Fruit fly (Drosophila melanogaster) whole organism, embryonic: ENCODE results near the gene CG1703.

Experiments
- CG14667 ChIP-seq: fragments of 200-800 bp; sonication (Bioruptor generic); IDR thresholded peaks from 2 replicates; pipeline ENCODE4 v1.3.6; 2022; ENCODE audit warnings: missing biosample characterization, missing genetic modification characterization
- CG1647 ChIP-seq: fragments of 200-800 bp; sonication (Bioruptor generic); optimal IDR thresholded peaks from 3 replicates; lab custom pipeline; 2016; ENCODE audit warnings: missing biosample characterization, missing genetic modification characterization
- CG1832 ChIP-seq: fragments of 200-800 bp; sonication (Bioruptor generic); optimal IDR thresholded peaks from 2 replicates; lab custom pipeline; 2017; ENCODE audit warnings: missing biosample characterization, mild to moderate bottlenecking, missing genetic modification characterization, inconsistent platforms
- CG34376 ChIP-seq: fragments of 200-800 bp; sonication (Bioruptor generic); optimal IDR thresholded peaks from 2 replicates; lab custom pipeline; 2018; ENCODE audit warnings: missing biosample characterization, mild to moderate bottlenecking, missing genetic modification characterization
- CG4404 ChIP-seq: fragments of 200-800 bp; sonication (Bioruptor generic); IDR thresholded peaks from 2 replicates; pipeline ENCODE4 v1.3.6; 2022; ENCODE audit warnings: missing biosample characterization, missing genetic modification characterization
- HLHmδ ChIP-seq: fragments of 200-800 bp; sonication (Bioruptor generic); optimal IDR thresholded peaks from 2 replicates; lab custom pipeline; 2018; ENCODE audit warnings: missing biosample characterization, mild to moderate bottlenecking, missing genetic modification characterization, moderate library complexity
- bcd ChIP-seq: fragments of 200-800 bp; sonication (Bioruptor generic); optimal IDR thresholded peaks from 2 replicates; lab custom pipeline; 2017; ENCODE audit warnings: missing biosample characterization, mild to moderate bottlenecking, missing genetic modification characterization
- btn ChIP-seq: fragments of 200-800 bp; sonication (Bioruptor generic); optimal IDR thresholded peaks from 2 replicates; lab custom pipeline; 2016; ENCODE audit warnings: missing biosample characterization, missing genetic modification characterization
- cas ChIP-seq: fragments of 200-800 bp; sonication (Bioruptor generic); IDR thresholded peaks from 2 replicates; pipeline ENCODE4 v1.3.6; 2022; ENCODE audit warnings: missing biosample characterization, missing genetic modification characterization
- ci ChIP-seq: fragments of 200-800 bp; sonication (Bioruptor generic); IDR thresholded peaks from 3 replicates; pipeline ENCODE4 v1.3.6; 2022; ENCODE audit warnings: missing biosample characterization, missing genetic modification characterization
- ems ChIP-seq: fragments of 200-800 bp; sonication (Bioruptor generic); optimal IDR thresholded peaks from 3 replicates; lab custom pipeline; 2016; ENCODE audit warnings: missing biosample characterization, missing genetic modification characterization
- ftz-f1 ChIP-seq: fragments of 200-800 bp; sonication (Bioruptor generic); optimal IDR thresholded peaks from 2 replicates; lab custom pipeline; 2016; ENCODE audit warnings: missing biosample characterization, missing genetic modification characterization
- lilli ChIP-seq: fragments of 200-800 bp; sonication (Bioruptor generic); optimal IDR thresholded peaks from 3 replicates; lab custom pipeline; 2016; ENCODE audit warnings: missing biosample characterization, missing genetic modification characterization
- z ChIP-seq: fragments of 200-800 bp; sonication (Bioruptor generic); IDR thresholded peaks from 3 replicates; pipeline ENCODE4 v1.3.6; 2022; ENCODE audit warnings: missing biosample characterization, missing genetic modification characterization

DNA sequence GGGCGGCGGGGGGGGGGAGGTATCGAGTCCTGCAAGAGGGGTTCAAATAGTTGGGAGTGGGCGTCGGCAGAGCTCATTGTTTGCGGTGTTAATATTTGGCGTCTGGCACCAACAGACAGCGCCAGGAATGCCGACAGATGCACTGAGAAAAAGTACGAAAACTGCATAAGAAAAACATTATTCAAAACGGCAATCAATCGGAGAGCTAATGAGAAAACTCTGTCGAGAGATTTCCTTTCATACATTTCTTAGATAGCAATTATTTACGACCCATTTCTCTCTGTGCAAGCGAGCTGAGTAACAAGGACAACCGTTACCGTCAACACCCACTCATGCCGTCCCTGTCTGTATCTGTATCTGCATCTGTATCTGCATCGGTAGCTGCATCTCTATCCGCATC is 52.3 kb downstream of the CG1703 start:
- TF ChIP-seq bcd (GFP tag; lab: Kevin White, UChicago) (no peak), CG4404 (GFP tag; lab: Robert Waterston, UW) (no peak), CG1647 (GFP tag; lab: Kevin White, UChicago) (no peak), cas (no peak), ftz-f1 (GFP tag; lab: Kevin White, UChicago) (no peak), CG1832 (GFP tag; lab: Kevin White, UChicago) (no peak), lilli (no peak), CG14667 (GFP tag; lab: Robert Waterston, UW) (no peak), ci (no peak), HLHmδ (GFP tag; lab: Kevin White, UChicago) (no peak), btn (no peak), CG34376 (no peak), z (GFP tag; lab: Robert Waterston, UW) (no peak), ems (GFP tag; lab: Kevin White, UChicago) (no peak)
